Fruit fly (Drosophila melanogaster): ENCODE results near the gene CG33689.

- TF ChIP-seq CG8478 (optimal IDR thresholded peaks at IDR 0.05) (no peak), CTCF (optimal IDR thresholded peaks at IDR 0.05) (no peak)
Observed at dm6 chr3L:16201028-16201427, 999 bp downstream of the CG33689 start, which contains the start of gene dls.

Data from S2 (cell line).